Worm (Caenorhabditis elegans) whole organism, early embryonic: ENCODE measurements around the gene C25H3.11.

ENCODE experiments used
- B0310.2 ChIP-seq: sonication (generic microtip); optimal IDR thresholded peaks from 2 replicates; lab custom pipeline; 2016; ENCODE audit warnings: mild to moderate bottlenecking, missing genetic modification characterization, missing compliant biosample characterization
- F13C5.2 ChIP-seq: sonication (generic microtip); optimal IDR thresholded peaks from 2 replicates; lab custom pipeline; 2017; ENCODE audit warnings: mild to moderate bottlenecking, missing genetic modification characterization, inconsistent platforms, missing compliant biosample characterization
- aly-1 ChIP-seq: sonication (generic microtip); optimal IDR thresholded peaks from 2 replicates; lab custom pipeline; 2016; ENCODE audit warnings: missing genetic modification characterization, missing compliant biosample characterization
- ama-1 ChIP-seq: fragments of 150-350 bp; optimal IDR thresholded peaks from 2 replicates; lab custom pipeline; 2014
- ceh-36 ChIP-seq: sonication (generic microtip); optimal IDR thresholded peaks from 2 replicates; lab custom pipeline; 2016; ENCODE audit warnings: missing genetic modification characterization, inconsistent platforms, missing compliant biosample characterization
- ets-7 ChIP-seq: sonication (generic microtip); optimal IDR thresholded peaks from 2 replicates; lab custom pipeline; 2016; ENCODE audit warnings: missing genotype, missing genetic modification characterization, missing compliant biosample characterization
- flt-1 ChIP-seq: fragments of 200-800 bp; sonication (Bioruptor generic); IDR thresholded peaks from 2 replicates; pipeline ENCODE4 v1.3.6; 2022; ENCODE audit warnings: missing genetic modification characterization, missing compliant biosample characterization
- hmbx-1 ChIP-seq: sonication (generic microtip); optimal IDR thresholded peaks from 2 replicates; lab custom pipeline; 2016; ENCODE audit warnings: mild to moderate bottlenecking, missing genetic modification characterization, missing compliant biosample characterization
- hmg-4 ChIP-seq: fragments of 200-800 bp; sonication (Bioruptor generic); optimal IDR thresholded peaks from 2 replicates; lab custom pipeline; 2018; ENCODE audit warnings: mild to moderate bottlenecking, missing genetic modification characterization, missing compliant biosample characterization
- hnd-1 ChIP-seq: sonication (generic microtip); optimal IDR thresholded peaks from 2 replicates; lab custom pipeline; 2016; ENCODE audit warnings: missing genetic modification characterization, missing compliant biosample characterization
- pes-1 ChIP-seq: fragments of 200-800 bp; sonication (Bioruptor generic); IDR thresholded peaks from 2 replicates; pipeline ENCODE4 v1.3.6; 2022; ENCODE audit warnings: missing genetic modification reagents, missing genetic modification characterization, missing compliant biosample characterization
- tbx-11 ChIP-seq: fragments of 200-800 bp; sonication (Bioruptor generic); IDR thresholded peaks from 2 replicates; pipeline ENCODE4 v1.3.6; 2022; ENCODE audit warnings: missing genetic modification characterization, missing compliant biosample characterization
- tra-4 ChIP-seq: sonication (generic microtip); optimal IDR thresholded peaks from 2 replicates; lab custom pipeline; 2017; ENCODE audit warnings: missing genetic modification characterization, missing compliant biosample characterization

DNA sequence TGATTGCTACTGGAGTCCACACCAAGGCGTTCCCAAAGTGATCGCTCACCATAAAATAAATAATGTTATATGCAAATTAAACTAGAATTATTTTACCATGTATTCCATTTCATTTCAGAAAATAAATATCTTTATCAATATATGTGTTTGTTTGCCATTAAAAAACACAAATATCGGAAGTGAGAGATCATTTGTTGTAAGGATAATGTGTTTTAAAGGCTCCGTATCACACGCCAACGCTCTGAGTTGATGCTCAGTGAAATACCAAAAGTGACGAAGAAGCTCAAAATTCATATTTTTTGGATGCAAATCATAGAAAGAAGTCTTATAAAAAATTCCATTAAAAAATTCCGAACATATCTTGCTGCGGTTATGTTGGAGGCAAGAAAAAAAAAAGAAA lies 7.4 kb upstream of the C25H3.11 start:
- TF ChIP-seq ets-7 (tag; lab: Kevin White, UChicago) (no peak), pes-1 (GFP tag; lab: Robert Waterston, UW) (no peak), flt-1 (GFP tag; lab: Robert Waterston, UW) (no peak), B0310.2 (no peak), tbx-11 (GFP tag; lab: Robert Waterston, UW) (no peak), ama-1 (lab: Kevin White, UChicago) (no peak), hmg-4 (GFP tag; lab: Kevin White, UChicago) (no peak), tra-4 (tag; lab: Kevin White, UChicago) (no peak), aly-1 (tag; lab: Kevin White, UChicago) (no peak), hmbx-1 (tag; lab: Kevin White, UChicago) (no peak), hnd-1 (no peak), F13C5.2 (tag; lab: Kevin White, UChicago) (no peak), ceh-36 (no peak)
